Worm (Caenorhabditis elegans) whole organism, L2 larva: ENCODE results near the gene tif-1A.
A peak's percentile ranks its signal among the peaks of the same experiment; 100 is the strongest.

Experiments used
- F13H6.1 ChIP-seq: sonication (generic microtip); optimal IDR thresholded peaks from 2 replicates; lab custom pipeline; 2016; ENCODE audit warnings: missing genetic modification characterization, missing compliant biosample characterization
- Y55F3AM.14 ChIP-seq: fragments of 200-800 bp; sonication (Bioruptor generic); optimal IDR thresholded peaks from 2 replicates; lab custom pipeline; 2018; ENCODE audit warnings: mild to moderate bottlenecking, missing genetic modification characterization, missing compliant biosample characterization
- ZK546.5 ChIP-seq: sonication (generic microtip); optimal IDR thresholded peaks from 2 replicates; lab custom pipeline; 2017; ENCODE audit warnings: missing biosample characterization, missing genetic modification characterization
- alr-1 ChIP-seq: fragments of 150-350 bp; optimal IDR thresholded peaks from 2 replicates; lab custom pipeline; 2014; ENCODE audit warnings: missing biosample characterization, missing genetic modification characterization
- aly-2 ChIP-seq: fragments of 150-350 bp; optimal IDR thresholded peaks from 2 replicates; lab custom pipeline; 2014; ENCODE audit warnings: missing biosample characterization, missing genetic modification characterization
- ama-1 ChIP-seq: fragments of 150-350 bp; optimal IDR thresholded peaks from 2 replicates; lab custom pipeline; 2018; ENCODE audit warnings: inconsistent platforms
- blmp-1 ChIP-seq: sonication (generic microtip); optimal IDR thresholded peaks from 2 replicates; lab custom pipeline; 2017; ENCODE audit warnings: missing genetic modification characterization, mild to moderate bottlenecking, missing compliant biosample characterization, antibody characterized with exemption, moderate library complexity; ENCODE audit not compliant: insufficient read depth
- ceh-16 ChIP-seq: fragments of 150-350 bp; optimal IDR thresholded peaks from 2 replicates; lab custom pipeline; 2014; ENCODE audit warnings: missing biosample characterization, missing genetic modification characterization
- ceh-82 ChIP-seq: fragments of 150-350 bp; optimal IDR thresholded peaks from 2 replicates; lab custom pipeline; 2014; ENCODE audit warnings: missing biosample characterization, missing genetic modification characterization
- dmd-4 ChIP-seq: sonication (generic microtip); optimal IDR thresholded peaks from 2 replicates; lab custom pipeline; 2017; ENCODE audit warnings: missing biosample characterization, missing genetic modification characterization
- egl-27 ChIP-seq: sonication (generic microtip); optimal IDR thresholded peaks from 3 replicates; lab custom pipeline; 2017; ENCODE audit warnings: missing biosample characterization, missing genetic modification reagents, missing genetic modification characterization
- elt-1 ChIP-seq: fragments of 150-350 bp; optimal IDR thresholded peaks from 2 replicates; lab custom pipeline; 2014; ENCODE audit warnings: missing biosample characterization, missing genetic modification characterization
- elt-3 ChIP-seq: sonication (generic microtip); optimal IDR thresholded peaks from 2 replicates; lab custom pipeline; 2017; ENCODE audit warnings: missing biosample characterization, missing genetic modification characterization
- gmeb-1 ChIP-seq: fragments of 150-350 bp; optimal IDR thresholded peaks from 2 replicates; lab custom pipeline; 2014; ENCODE audit warnings: missing biosample characterization, missing genetic modification characterization
- lin-11 ChIP-seq: fragments of 150-350 bp; sonication (generic microtip); optimal IDR thresholded peaks from 2 replicates; lab custom pipeline; 2014; ENCODE audit warnings: missing biosample characterization, missing genetic modification characterization, inconsistent platforms, mixed read lengths
- lin-13 ChIP-seq: fragments of 150-350 bp; optimal IDR thresholded peaks from 2 replicates; lab custom pipeline; 2014; ENCODE audit warnings: missing biosample characterization, missing genetic modification reagents, missing genetic modification characterization
- lin-39 ChIP-seq: fragments of 150-350 bp; optimal IDR thresholded peaks from 2 replicates; lab custom pipeline; 2014; ENCODE audit warnings: missing biosample characterization, missing genetic modification reagents, missing genetic modification characterization
- lsy-2 ChIP-seq, 2 experiments: fragments of 150-350 bp in 1 of 2; sonication (generic microtip) in 1 of 2; optimal IDR thresholded peaks; 2 replicates each; lab custom pipeline; 2014 to 2017; ENCODE audit warnings: missing biosample characterization in 2 of 2, missing genetic modification characterization in 2 of 2
- mab-5 ChIP-seq: fragments of 150-350 bp; optimal IDR thresholded peaks from 2 replicates; lab custom pipeline; 2014; ENCODE audit warnings: missing biosample characterization, missing genetic modification characterization
- mbf-1 ChIP-seq: sonication (generic microtip); optimal IDR thresholded peaks from 2 replicates; lab custom pipeline; 2017; ENCODE audit warnings: missing biosample characterization, missing genetic modification characterization
- nhr-10 ChIP-seq: sonication (generic microtip); optimal IDR thresholded peaks from 2 replicates; lab custom pipeline; 2017; ENCODE audit warnings: missing biosample characterization, missing genetic modification characterization
- nhr-11 ChIP-seq: fragments of 150-350 bp; optimal IDR thresholded peaks from 2 replicates; lab custom pipeline; 2014; ENCODE audit warnings: missing biosample characterization, missing genetic modification characterization
- nhr-12 ChIP-seq: fragments of 150-350 bp; optimal IDR thresholded peaks from 2 replicates; lab custom pipeline; 2014; ENCODE audit warnings: missing biosample characterization, missing genetic modification characterization
- nhr-129 ChIP-seq: fragments of 150-350 bp; optimal IDR thresholded peaks from 2 replicates; lab custom pipeline; 2014; ENCODE audit warnings: missing biosample characterization, missing genetic modification characterization
- nhr-21 ChIP-seq: fragments of 150-350 bp; optimal IDR thresholded peaks from 2 replicates; lab custom pipeline; 2014; ENCODE audit warnings: missing biosample characterization, missing genetic modification characterization
- nhr-23 ChIP-seq: fragments of 150-350 bp; optimal IDR thresholded peaks from 2 replicates; lab custom pipeline; 2014; ENCODE audit warnings: missing biosample characterization, missing genetic modification reagents, missing genetic modification characterization
- nhr-237 ChIP-seq: fragments of 150-350 bp; optimal IDR thresholded peaks from 2 replicates; lab custom pipeline; 2014; ENCODE audit warnings: missing biosample characterization, missing genetic modification characterization
- nhr-25 ChIP-seq: fragments of 150-350 bp; sonication (generic microtip); optimal IDR thresholded peaks from 3 replicates; lab custom pipeline; 2014; ENCODE audit warnings: missing biosample characterization, missing genetic modification characterization
- sem-4 ChIP-seq: fragments of 150-350 bp; optimal IDR thresholded peaks from 2 replicates; lab custom pipeline; 2014; ENCODE audit warnings: missing biosample characterization, missing genetic modification reagents, missing genetic modification characterization
- sma-3 ChIP-seq: sonication (generic microtip); optimal IDR thresholded peaks from 2 replicates; lab custom pipeline; 2016; ENCODE audit warnings: missing genetic modification reagents, missing genetic modification characterization, missing compliant biosample characterization
- sma-9 ChIP-seq, 2 experiments: fragments of 150-350 bp in 1 of 2; sonication (generic microtip) in 1 of 2; optimal IDR thresholded peaks; 2 replicates each; lab custom pipeline; 2014 to 2016; ENCODE audit warnings: missing genetic modification characterization in 2 of 2, mild to moderate bottlenecking in 1 of 2, missing biosample characterization in 1 of 2, missing compliant biosample characterization in 1 of 2, missing genetic modification reagents in 1 of 2, moderate library complexity in 1 of 2
- snpc-4 ChIP-seq: fragments of 150-350 bp; optimal IDR thresholded peaks from 2 replicates; lab custom pipeline; 2014; ENCODE audit warnings: missing biosample characterization, missing genetic modification characterization
- unc-39 ChIP-seq: fragments of 150-350 bp; optimal IDR thresholded peaks from 2 replicates; lab custom pipeline; 2014; ENCODE audit warnings: missing biosample characterization, missing genetic modification characterization
- unc-55 ChIP-seq: fragments of 150-350 bp; sonication (generic microtip); optimal IDR thresholded peaks from 3 replicates; lab custom pipeline; 2014; ENCODE audit warnings: missing biosample characterization, missing genetic modification reagents, missing genetic modification characterization
- unc-62 ChIP-seq: fragments of 150-350 bp; optimal IDR thresholded peaks from 2 replicates; lab custom pipeline; 2014; ENCODE audit warnings: missing biosample characterization, missing genetic modification reagents, missing genetic modification characterization
- ztf-1 ChIP-seq: fragments of 200-800 bp; sonication (Bioruptor generic); conservative IDR thresholded peaks from 2 replicates; pipeline ENCODE4 v1.3.6; 2022; ENCODE audit warnings: missing genetic modification characterization, missing compliant biosample characterization
- ztf-11 ChIP-seq: sonication (generic microtip); optimal IDR thresholded peaks from 2 replicates; lab custom pipeline; 2017; ENCODE audit warnings: missing biosample characterization, missing genetic modification characterization

Gene tif-1A

ce11 chrIII:4017527-4017926, 13.6 kb upstream of the tif-1A start, which contains the start of gene tbb-2:
TSS of gene tbb-2 (minus strand) at chrIII:4017627.
- TF ChIP-seq ceh-16 (tag; lab: Kevin White, UChicago): no peak
- TF ChIP-seq unc-39: no peak
- TF ChIP-seq ZK546.5 (tag; lab: Kevin White, UChicago): no peak
- TF ChIP-seq unc-55: no peak
- no peak for TF ChIP-seq sma-3 (GFP tag; lab: Kevin White, UChicago)
- no peak for TF ChIP-seq ztf-1
- TF ChIP-seq nhr-23: no peak
- no peak for TF ChIP-seq lin-39 (tag; lab: Kevin White, UChicago)
- TF ChIP-seq mab-5: no peak
- no peak for TF ChIP-seq lin-13 (GFP tag; lab: Kevin White, UChicago)
- TF ChIP-seq ceh-82: no peak
- TF ChIP-seq nhr-237 (tag; lab: Kevin White, UChicago): no peak
- no peak for TF ChIP-seq blmp-1
- no peak for TF ChIP-seq sem-4 (tag; lab: Kevin White, UChicago)
- no peak for TF ChIP-seq lsy-2 (tag; optimal IDR thresholded peaks at IDR 0.05; lab: Kevin White, UChicago)
- TF ChIP-seq gmeb-1: no peak

- TF ChIP-seq sma-3 (GFP tag; lab: Kevin White, UChicago): peak; percentile 26
- no peak for TF ChIP-seq mab-5
- peak; percentile 67 for TF ChIP-seq nhr-12 (tag; lab: Kevin White, UChicago)
- TF ChIP-seq egl-27: peak; percentile 19
- peak in 1 of 2 experiments; percentile 43 for TF ChIP-seq lsy-2 (tag; optimal IDR thresholded peaks at IDR 0.05; lab: Kevin White, UChicago)
- TF ChIP-seq nhr-21 (tag; lab: Kevin White, UChicago): peak; percentile 27
- peak; percentile 33 for TF ChIP-seq nhr-237 (tag; lab: Kevin White, UChicago)
- TF ChIP-seq ceh-16 (tag; lab: Kevin White, UChicago): no peak
- peak; percentile 70 for TF ChIP-seq nhr-25 (tag; lab: Kevin White, UChicago)
- TF ChIP-seq Y55F3AM.14 (GFP tag; lab: Kevin White, UChicago): no peak
- peak; percentile 46 for TF ChIP-seq aly-2 (tag; lab: Kevin White, UChicago)
- peak; percentile 11 for TF ChIP-seq unc-55
Observed at ce11 chrIII:4015382-4015986, 11.6 kb upstream of the tif-1A start.

ce11 chrIII:4013061-4013460, 9.1 kb upstream of the tif-1A start:
- TF ChIP-seq blmp-1 (no peak), lin-11 (tag; lab: Kevin White, UChicago) (no peak), nhr-23 (no peak), alr-1 (tag; lab: Kevin White, UChicago) (no peak), aly-2 (tag; lab: Kevin White, UChicago) (no peak), nhr-129 (tag; lab: Kevin White, UChicago) (no peak), nhr-10 (tag; lab: Kevin White, UChicago) (no peak), nhr-25 (tag; lab: Kevin White, UChicago) (no peak), nhr-21 (tag; lab: Kevin White, UChicago) (no peak), dmd-4 (tag; lab: Kevin White, UChicago) (no peak)

ce11 chrIII:4012036-4012435, 8.1 kb upstream of the tif-1A start, which contains the start of gene C36E8.4:
TSS of gene C36E8.4 (plus strand) at chrIII:4012336.
- TF ChIP-seq mbf-1 (tag; lab: Kevin White, UChicago) (no peak), sma-9 (GFP tag; optimal IDR thresholded peaks at IDR 0.05; lab: Kevin White, UChicago) (no peak), sma-9 (tag; optimal IDR thresholded peaks at IDR 0.05; lab: Kevin White, UChicago) (no peak), ama-1 (no peak), snpc-4 (tag; lab: Kevin White, UChicago) (no peak), unc-39 (no peak), unc-62 (GFP tag; lab: Kevin White, UChicago) (no peak), elt-3 (tag; lab: Kevin White, UChicago) (no peak), elt-1 (no peak), alr-1 (tag; lab: Kevin White, UChicago) (no peak), nhr-129 (tag; lab: Kevin White, UChicago) (no peak), sma-3 (GFP tag; lab: Kevin White, UChicago) (no peak), ztf-11 (tag; lab: Kevin White, UChicago) (no peak), egl-27 (no peak), F13H6.1 (tag; lab: Kevin White, UChicago) (no peak), nhr-11 (no peak), lin-39 (tag; lab: Kevin White, UChicago) (no peak), gmeb-1 (no peak), mab-5 (no peak), nhr-23 (no peak), ZK546.5 (tag; lab: Kevin White, UChicago) (no peak)
